Worm (Caenorhabditis elegans) whole organism, mixed stage, embryonic: ENCODE data around the gene C50D2.10.
"Not testable (repeated sequence)": the region's sequence is repeated elsewhere in the genome, so short reads cannot be mapped to it uniquely, and the experiment has no call there.

Source experiments
- M03D4.4 ChIP-seq: sonication (generic microtip); optimal IDR thresholded peaks from 2 replicates; lab custom pipeline; 2017; ENCODE audit warnings: mild to moderate bottlenecking, missing genetic modification characterization, missing compliant biosample characterization
- bed-3 ChIP-seq: fragments of 200-800 bp; sonication (Bioruptor generic); optimal IDR thresholded peaks from 3 replicates; lab custom pipeline; 2018; ENCODE audit warnings: mild to moderate bottlenecking, missing genetic modification characterization, moderate library complexity, missing compliant biosample characterization
- blmp-1 ChIP-seq: fragments of 150-350 bp; optimal IDR thresholded peaks from 2 replicates; lab custom pipeline; 2014; ENCODE audit warnings: missing biosample characterization, missing genetic modification characterization
- ceh-43 ChIP-seq: fragments of 200-800 bp; sonication (Bioruptor generic); optimal IDR thresholded peaks from 2 replicates; lab custom pipeline; 2018; ENCODE audit warnings: mild to moderate bottlenecking, missing genetic modification characterization, moderate library complexity, missing compliant biosample characterization
- ceh-83 ChIP-seq: fragments of 200-800 bp; sonication (Bioruptor generic); optimal IDR thresholded peaks from 2 replicates; lab custom pipeline; 2018; ENCODE audit warnings: mild to moderate bottlenecking, missing genetic modification characterization, missing compliant biosample characterization
- ces-1 ChIP-seq: fragments of 150-350 bp; optimal IDR thresholded peaks from 2 replicates; lab custom pipeline; 2014; ENCODE audit warnings: missing biosample characterization, missing genetic modification reagents, missing genetic modification characterization
- drap-1 ChIP-seq: fragments of 200-800 bp; sonication (Bioruptor generic); optimal IDR thresholded peaks from 3 replicates; lab custom pipeline; 2018; ENCODE audit warnings: mild to moderate bottlenecking, missing genetic modification characterization, missing compliant biosample characterization
- elt-1 ChIP-seq: sonication (generic microtip); optimal IDR thresholded peaks from 2 replicates; lab custom pipeline; 2017; ENCODE audit warnings: missing genetic modification characterization, mild to moderate bottlenecking, missing compliant biosample characterization, antibody characterized with exemption, moderate library complexity, borderline replicate concordance; ENCODE audit not compliant: insufficient read depth
- elt-3 ChIP-seq: fragments of 150-350 bp; optimal IDR thresholded peaks from 2 replicates; lab custom pipeline; 2014; ENCODE audit warnings: missing biosample characterization, missing genetic modification characterization
- flh-1 ChIP-seq: fragments of 200-800 bp; sonication (Bioruptor generic); optimal IDR thresholded peaks from 2 replicates; lab custom pipeline; 2018; ENCODE audit warnings: mild to moderate bottlenecking, missing genetic modification characterization, moderate library complexity, missing compliant biosample characterization
- ham-2 ChIP-seq: fragments of 200-800 bp; sonication (Bioruptor generic); optimal IDR thresholded peaks from 2 replicates; lab custom pipeline; 2018; ENCODE audit warnings: mild to moderate bottlenecking, missing genetic modification characterization, missing compliant biosample characterization
- hlh-1 ChIP-seq: fragments of 150-350 bp; optimal IDR thresholded peaks from 2 replicates; lab custom pipeline; 2014; ENCODE audit warnings: missing biosample characterization, missing genetic modification reagents, missing genetic modification characterization
- lin-13 ChIP-seq: fragments of 150-350 bp; optimal IDR thresholded peaks from 2 replicates; lab custom pipeline; 2014; ENCODE audit warnings: missing biosample characterization, missing genetic modification characterization
- lsy-2 ChIP-seq: fragments of 150-350 bp; optimal IDR thresholded peaks from 2 replicates; lab custom pipeline; 2014; ENCODE audit warnings: missing biosample characterization, missing genetic modification characterization
- mab-5 ChIP-seq: fragments of 150-350 bp; optimal IDR thresholded peaks from 2 replicates; lab custom pipeline; 2014; ENCODE audit warnings: missing biosample characterization, missing genetic modification characterization
- mep-1 ChIP-seq: fragments of 150-350 bp; optimal IDR thresholded peaks from 2 replicates; lab custom pipeline; 2017; ENCODE audit warnings: missing biosample characterization, missing genetic modification reagents, missing genetic modification characterization, inconsistent platforms
- nhr-12 ChIP-seq: fragments of 150-350 bp; optimal IDR thresholded peaks from 2 replicates; lab custom pipeline; 2014; ENCODE audit warnings: missing biosample characterization, missing genetic modification characterization
- nhr-237 ChIP-seq: fragments of 150-350 bp; optimal IDR thresholded peaks from 2 replicates; lab custom pipeline; 2014; ENCODE audit warnings: missing biosample characterization, missing genetic modification characterization
- nhr-76 ChIP-seq: sonication (generic microtip); optimal IDR thresholded peaks from 2 replicates; lab custom pipeline; 2017; ENCODE audit warnings: missing biosample characterization, missing genetic modification characterization
- pha-4 ChIP-seq: fragments of 150-350 bp; optimal IDR thresholded peaks from 2 replicates; lab custom pipeline; 2018; ENCODE audit warnings: missing biosample characterization, missing genetic modification reagents, missing genetic modification characterization
- snpc-4 ChIP-seq: fragments of 150-350 bp; optimal IDR thresholded peaks from 2 replicates; lab custom pipeline; 2014; ENCODE audit warnings: missing biosample characterization, missing genetic modification characterization
- sptf-1 ChIP-seq: sonication (generic microtip); optimal IDR thresholded peaks from 2 replicates; lab custom pipeline; 2017; ENCODE audit warnings: mild to moderate bottlenecking, missing genetic modification characterization, moderate library complexity, missing compliant biosample characterization
- tbx-8 ChIP-seq: fragments of 200-800 bp; sonication (Bioruptor generic); optimal IDR thresholded peaks from 2 replicates; lab custom pipeline; 2018; ENCODE audit warnings: mild to moderate bottlenecking, missing genetic modification characterization, moderate library complexity, missing compliant biosample characterization
- unc-39 ChIP-seq: fragments of 150-350 bp; optimal IDR thresholded peaks from 2 replicates; lab custom pipeline; 2014; ENCODE audit warnings: missing biosample characterization, missing genetic modification characterization
- unc-62 ChIP-seq: fragments of 150-350 bp; optimal IDR thresholded peaks from 2 replicates; lab custom pipeline; 2014; ENCODE audit warnings: missing biosample characterization, missing genetic modification reagents, missing genetic modification characterization
- zip-8 ChIP-seq: fragments of 150-350 bp; optimal IDR thresholded peaks from 2 replicates; lab custom pipeline; 2014; ENCODE audit warnings: missing biosample characterization, missing genetic modification characterization
- ztf-11 ChIP-seq: fragments of 150-350 bp; optimal IDR thresholded peaks from 2 replicates; lab custom pipeline; 2014; ENCODE audit warnings: missing biosample characterization, missing genetic modification characterization

C50D2.10 gene

DNA sequence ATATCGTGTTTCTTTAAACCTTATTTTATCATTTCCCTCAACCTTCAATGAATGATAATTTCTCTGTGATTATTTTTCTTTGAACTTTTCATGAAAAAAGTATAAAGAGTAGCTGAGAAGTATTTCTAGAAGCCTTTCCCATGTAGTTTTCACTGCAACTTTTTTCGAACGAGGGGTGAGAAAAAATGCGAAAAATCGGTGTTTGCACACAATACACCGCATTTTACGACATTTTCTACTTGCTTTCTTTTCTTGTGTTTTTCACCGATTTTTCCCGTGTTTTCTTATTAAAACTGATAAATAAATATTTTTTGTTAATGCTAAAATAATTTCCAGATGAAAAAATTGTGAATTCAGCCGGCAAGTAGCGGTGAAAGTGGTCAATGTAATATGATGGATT is at the start of gene C50D2.10:
Gene C50D2.10, plus strand, starts transcription at position 245 of the 400 bp plus-strand sequence.
- TF ChIP-seq hlh-1 (tag; lab: Kevin White, UChicago); zip-8 (tag; lab: Kevin White, UChicago); bed-3 (GFP tag; lab: Kevin White, UChicago): not testable (repeated sequence)

DNA sequence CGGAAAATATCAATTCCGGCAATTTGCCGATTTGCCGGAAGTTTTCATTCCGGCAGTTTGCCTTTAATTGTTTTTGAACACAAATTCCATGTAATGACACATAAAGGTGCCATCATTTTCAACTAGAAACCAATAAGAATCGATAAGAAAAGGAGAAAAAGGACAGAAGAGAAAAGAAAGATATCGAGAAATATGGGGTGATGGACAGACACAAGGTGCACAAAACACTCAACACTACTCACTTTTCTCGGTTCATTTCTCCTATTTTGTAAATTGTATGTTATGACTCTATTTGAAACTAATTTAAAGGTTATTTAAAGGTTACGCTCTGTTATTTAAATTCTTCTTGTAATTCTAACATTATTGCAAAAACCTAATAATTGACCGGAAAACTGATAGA is 48.1 kb upstream of the C50D2.10 start:
- no peak for TF ChIP-seq pha-4 (tag; lab: Kevin White, UChicago)
- no peak for TF ChIP-seq M03D4.4 (tag; lab: Kevin White, UChicago)

DNA sequence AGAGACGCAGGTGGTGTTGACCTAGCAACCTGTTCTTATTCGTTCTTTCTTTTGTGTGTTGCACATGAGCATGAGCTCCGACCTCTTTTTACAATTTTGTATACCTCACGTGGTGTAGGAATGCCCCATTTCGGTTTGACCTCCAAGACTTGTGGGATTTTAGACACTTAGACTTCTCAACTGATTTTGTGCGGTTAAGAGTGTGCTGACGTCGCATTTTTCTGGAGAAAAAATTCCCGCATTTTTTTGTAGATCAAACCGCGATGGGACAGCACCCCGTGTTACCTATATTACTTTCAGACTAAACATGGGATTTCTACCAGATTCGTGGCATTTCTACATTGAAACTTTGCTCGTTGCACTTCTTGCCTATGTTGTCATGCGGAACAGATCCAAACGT is 47.6 kb upstream of the C50D2.10 start, which contains the start of gene sptl-1:
Gene sptl-1, plus strand, starts transcription at position 301 of the 400 bp plus-strand sequence.
- no peak for TF ChIP-seq snpc-4 (tag; lab: Kevin White, UChicago)
- TF ChIP-seq pha-4 (tag; lab: Kevin White, UChicago) = peak; percentile 23

DNA sequence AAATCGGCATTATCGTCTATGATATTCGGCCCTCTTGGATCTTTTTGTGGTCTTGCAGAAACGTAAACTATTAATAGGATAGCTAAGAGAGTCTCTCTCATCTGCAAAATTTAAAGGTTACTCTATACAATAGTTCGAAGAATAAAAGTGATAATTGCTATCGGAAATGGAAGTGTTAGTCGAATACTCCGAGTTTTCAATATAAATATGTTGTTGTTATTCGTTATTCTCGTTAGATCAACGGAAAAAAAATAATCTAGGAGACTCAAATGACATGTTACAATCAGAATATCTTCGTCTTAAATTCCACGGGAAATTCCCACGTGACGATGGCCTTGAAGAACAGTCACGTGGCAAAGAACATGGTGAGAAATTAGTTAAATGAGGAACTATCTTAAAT is 43.7 kb upstream of the C50D2.10 start, which contains the start of gene tre-5:
Gene tre-5, minus strand, starts transcription at position 101 of the 400 bp plus-strand sequence.
- TF ChIP-seq blmp-1 (tag; lab: Kevin White, UChicago) = no peak

DNA sequence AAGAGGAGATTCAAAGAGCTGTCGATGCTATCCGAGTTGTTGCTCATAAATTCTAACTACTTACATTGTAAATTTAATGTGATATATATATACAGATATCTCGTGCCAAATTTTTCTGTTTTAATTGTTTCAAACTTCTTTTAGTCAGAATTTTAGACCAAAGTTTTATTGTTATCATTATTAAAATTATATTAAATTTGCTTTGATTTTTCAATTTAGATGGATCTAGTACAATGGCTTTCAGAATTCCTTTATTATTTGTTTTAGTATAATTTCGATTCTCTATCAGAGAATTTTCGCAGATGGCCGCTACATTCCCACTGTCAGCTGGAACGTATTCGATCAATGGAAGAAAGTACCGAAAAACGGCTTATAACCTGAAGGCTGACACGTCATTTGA is 41.6 kb upstream of the C50D2.10 start, which contains the start of gene ascc-1:
Gene ascc-1, plus strand, starts transcription at position 301 of the 400 bp plus-strand sequence.
- TF ChIP-seq drap-1 (no peak), mep-1 (tag; lab: Kevin White, UChicago) (no peak), ces-1 (GFP tag; lab: Kevin White, UChicago) (no peak), unc-39 (no peak), nhr-237 (no peak), ztf-11 (tag; lab: Kevin White, UChicago) (no peak), mab-5 (no peak), zip-8 (tag; lab: Kevin White, UChicago) (no peak), elt-1 (tag; lab: Kevin White, UChicago) (no peak), bed-3 (GFP tag; lab: Kevin White, UChicago) (no peak), lsy-2 (tag; lab: Kevin White, UChicago) (no peak), elt-3 (tag; lab: Kevin White, UChicago) (no peak), blmp-1 (tag; lab: Kevin White, UChicago) (no peak), sptf-1 (tag; lab: Kevin White, UChicago) (no peak)

DNA sequence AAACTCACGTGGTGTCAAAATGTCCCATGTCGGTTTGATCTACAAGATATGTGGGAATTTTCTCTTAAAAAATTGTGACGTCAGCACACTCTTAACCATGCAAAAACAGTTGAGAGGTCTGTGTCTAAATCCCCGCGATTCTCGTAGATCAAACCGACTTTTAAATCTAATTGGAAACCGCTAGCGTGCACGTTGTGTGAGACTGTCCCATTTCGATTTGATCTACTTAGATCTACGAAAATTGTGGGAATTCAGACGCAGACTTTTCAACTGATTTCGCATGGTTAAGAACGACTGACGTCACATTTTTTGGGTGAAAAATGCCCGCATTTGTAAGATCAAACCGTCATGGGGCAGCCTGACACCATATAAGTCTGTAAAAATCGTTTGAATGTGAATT is 41.1 kb upstream of the C50D2.10 start:
- no peak for TF ChIP-seq ceh-43 (GFP tag; lab: Kevin White, UChicago)
- no peak for TF ChIP-seq lsy-2 (tag; lab: Kevin White, UChicago)
- TF ChIP-seq unc-62 = no peak
- no peak for TF ChIP-seq flh-1 (GFP tag; lab: Kevin White, UChicago)
- no peak for TF ChIP-seq elt-1 (tag; lab: Kevin White, UChicago)
- TF ChIP-seq ces-1 (GFP tag; lab: Kevin White, UChicago) = no peak
- TF ChIP-seq zip-8 (tag; lab: Kevin White, UChicago) = no peak
- no peak for TF ChIP-seq ham-2
- no peak for TF ChIP-seq bed-3 (GFP tag; lab: Kevin White, UChicago)
- no peak for TF ChIP-seq unc-39
- no peak for TF ChIP-seq lin-13 (tag; lab: Kevin White, UChicago)
- TF ChIP-seq ceh-83 (GFP tag; lab: Kevin White, UChicago) = no peak
- TF ChIP-seq tbx-8 (GFP tag; lab: Kevin White, UChicago) = no peak
- TF ChIP-seq nhr-237 = no peak
- TF ChIP-seq sptf-1 (tag; lab: Kevin White, UChicago) = no peak
- TF ChIP-seq hlh-1 (tag; lab: Kevin White, UChicago) = no peak
- no peak for TF ChIP-seq nhr-76 (tag; lab: Kevin White, UChicago)
- no peak for TF ChIP-seq mep-1 (tag; lab: Kevin White, UChicago)

DNA sequence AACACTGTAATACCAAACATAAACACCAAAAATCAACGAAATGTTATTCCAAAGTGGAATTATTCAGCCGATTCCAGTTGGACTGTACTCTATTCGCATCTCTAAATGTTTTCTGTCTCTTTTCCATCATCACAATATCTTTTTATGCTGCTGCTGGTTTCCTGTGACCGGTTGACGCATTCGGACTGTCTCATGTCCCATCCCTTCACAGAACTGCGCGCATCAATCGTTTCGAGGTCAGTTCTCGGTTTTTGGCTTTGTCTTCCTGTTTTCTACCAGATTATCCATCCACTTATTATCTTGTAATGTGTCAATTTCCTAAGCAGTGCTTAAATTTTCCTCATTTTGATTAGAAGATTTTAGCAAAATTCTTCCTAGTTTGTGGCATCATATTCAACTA is 38.9 kb upstream of the C50D2.10 start:
- TF ChIP-seq nhr-12 (tag; lab: Kevin White, UChicago) = no peak
- TF ChIP-seq unc-62 = no peak
- TF ChIP-seq flh-1 (GFP tag; lab: Kevin White, UChicago) = no peak
